Fruit fly (Drosophila melanogaster) S2 (cell line): ENCODE measurements around the gene CG17207.

Source experiments
- CG8478 ChIP-seq: fragments of >200 bp; optimal IDR thresholded peaks from 2 replicates; lab custom pipeline; 2018
- CTCF ChIP-seq, 2 experiments: fragments of >200 bp; optimal IDR thresholded peaks; 2 replicates each; lab custom pipeline; 2018

dm6 chr3R:12405928-12406234 is 33.1 kb downstream of the CG17207 start, which contains the start of gene Cyp9f2:
- TF ChIP-seq CG8478 (lab: Kevin White, UChicago), result no peak
- TF ChIP-seq CTCF (optimal IDR thresholded peaks at IDR 0.05; lab: Kevin White, UChicago), result no peak
